Fruit fly (Drosophila melanogaster): ENCODE results near the gene Sugb.
A peak's percentile ranks its signal among the peaks of the same experiment; 100 is the strongest.

The Sugb gene

dm6 chr3L:11711059-11711628 lies 27.4 kb downstream of the Sugb start, which contains the start of gene crim:
TSS of gene crim (minus strand) at chr3L:11711386.
- TF ChIP-seq Dll (optimal IDR thresholded peaks at IDR 0.05) (no peak), usp (GFP tag; optimal IDR thresholded peaks at IDR 0.05) (no peak), psq (optimal IDR thresholded peaks at IDR 0.05) (no peak), EcR (GFP tag; optimal IDR thresholded peaks at IDR 0.05) (no peak), CG8478 (optimal IDR thresholded peaks at IDR 0.05) (no peak), pan (optimal IDR thresholded peaks at IDR 0.05) (no peak)

DNA sequence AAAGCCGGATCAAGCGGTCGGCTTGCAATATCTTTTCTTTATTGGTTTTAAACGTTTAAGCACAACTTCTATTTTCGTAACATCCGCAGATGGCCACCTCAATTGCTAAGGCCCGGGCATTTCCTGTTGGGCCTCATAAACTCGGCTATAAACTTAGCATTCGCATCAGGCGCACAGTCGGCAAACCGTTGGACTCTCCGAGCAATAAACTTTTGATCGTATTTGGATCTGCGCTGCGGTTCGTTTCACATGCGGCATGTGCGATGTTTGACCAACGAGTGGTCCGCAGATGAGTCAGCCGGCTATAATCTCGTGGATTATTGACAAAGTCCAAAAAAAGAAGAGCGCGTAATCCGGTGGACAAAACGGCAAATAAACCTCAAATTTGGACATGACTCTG lies 28.0 kb downstream of the Sugb start:
- TF ChIP-seq EcR (GFP tag; optimal IDR thresholded peaks at IDR 0.05) (no peak), Dll (optimal IDR thresholded peaks at IDR 0.05) (no peak), psq (optimal IDR thresholded peaks at IDR 0.05) (no peak), pan (optimal IDR thresholded peaks at IDR 0.05) (no peak), usp (GFP tag; optimal IDR thresholded peaks at IDR 0.05) (no peak), CG8478 (optimal IDR thresholded peaks at IDR 0.05) (no peak)

DNA sequence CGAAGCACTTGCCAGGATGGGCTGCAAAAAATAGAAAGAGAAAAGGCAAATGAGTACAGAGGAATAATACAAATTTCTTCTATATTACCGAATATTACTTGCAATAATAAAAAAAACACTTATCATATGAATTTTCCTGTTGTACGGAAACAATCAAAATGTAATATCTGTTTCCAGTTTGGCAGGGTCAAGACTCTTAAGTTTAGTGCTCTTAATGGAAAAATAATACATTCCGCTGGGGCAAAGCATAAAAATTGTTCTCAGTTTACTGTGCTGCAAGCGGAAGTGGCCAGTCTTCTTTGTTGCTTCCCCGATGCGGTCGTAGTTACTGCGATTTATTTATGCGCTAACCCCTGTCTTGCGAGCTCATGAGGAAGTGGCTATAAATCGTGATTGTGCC lies 29.1 kb downstream of the Sugb start:
- TF ChIP-seq pan (optimal IDR thresholded peaks at IDR 0.05) = no peak
- TF ChIP-seq CG8478 (optimal IDR thresholded peaks at IDR 0.05) = no peak
- TF ChIP-seq Dll (optimal IDR thresholded peaks at IDR 0.05) = no peak
- TF ChIP-seq EcR (GFP tag; optimal IDR thresholded peaks at IDR 0.05) = no peak
- no peak for TF ChIP-seq usp (GFP tag; optimal IDR thresholded peaks at IDR 0.05)
- TF ChIP-seq psq (optimal IDR thresholded peaks at IDR 0.05) = no peak

- TF ChIP-seq Dll (optimal IDR thresholded peaks at IDR 0.05) = peak; percentile 15
- TF ChIP-seq CG8478 (optimal IDR thresholded peaks at IDR 0.05) = no peak
These were observed 31.4 kb downstream of the Sugb start, which contains the start of gene CG14132 for dm6 chr3L:11715187-11715586. TSS of gene CG14132 (minus strand) at chr3L:11715285.

DNA sequence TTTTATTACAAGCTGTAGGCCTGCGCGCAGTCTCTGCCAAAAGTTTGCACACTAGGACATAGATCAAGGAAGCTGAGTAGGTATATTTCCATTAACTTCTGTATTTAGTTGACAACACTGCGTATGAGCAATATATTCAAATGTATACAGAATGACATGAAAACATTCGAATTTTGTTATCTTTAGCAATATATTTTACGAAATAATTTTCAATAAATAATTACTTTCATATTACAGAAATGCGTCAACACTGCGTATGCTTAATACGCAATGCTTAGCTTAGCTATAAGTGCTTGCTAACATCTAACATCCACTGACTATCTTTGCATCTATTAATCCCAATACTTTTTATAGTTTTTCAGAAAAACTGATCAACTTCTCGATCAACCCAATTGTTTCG lies 32.6 kb downstream of the Sugb start:
- TF ChIP-seq Dll (optimal IDR thresholded peaks at IDR 0.05) (no peak), CG8478 (optimal IDR thresholded peaks at IDR 0.05) (no peak), pan (optimal IDR thresholded peaks at IDR 0.05) (no peak), usp (GFP tag; optimal IDR thresholded peaks at IDR 0.05) (no peak), psq (optimal IDR thresholded peaks at IDR 0.05) (no peak), EcR (GFP tag; optimal IDR thresholded peaks at IDR 0.05) (no peak)

dm6 chr3L:11716899-11717298 lies 33.1 kb downstream of the Sugb start:
- no peak for TF ChIP-seq CG8478 (optimal IDR thresholded peaks at IDR 0.05)
- TF ChIP-seq pan (optimal IDR thresholded peaks at IDR 0.05) = no peak
- TF ChIP-seq usp (GFP tag; optimal IDR thresholded peaks at IDR 0.05) = no peak
- no peak for TF ChIP-seq Dll (optimal IDR thresholded peaks at IDR 0.05)
- TF ChIP-seq psq (optimal IDR thresholded peaks at IDR 0.05) = no peak
- no peak for TF ChIP-seq EcR (GFP tag; optimal IDR thresholded peaks at IDR 0.05)

dm6 chr3L:11717300-11717699 lies 33.5 kb downstream of the Sugb start:
- TF ChIP-seq CG8478 (optimal IDR thresholded peaks at IDR 0.05) (no peak), Dll (optimal IDR thresholded peaks at IDR 0.05) (no peak), pan (optimal IDR thresholded peaks at IDR 0.05) (no peak), EcR (GFP tag; optimal IDR thresholded peaks at IDR 0.05) (no peak), usp (GFP tag; optimal IDR thresholded peaks at IDR 0.05) (no peak), psq (optimal IDR thresholded peaks at IDR 0.05) (no peak)

DNA sequence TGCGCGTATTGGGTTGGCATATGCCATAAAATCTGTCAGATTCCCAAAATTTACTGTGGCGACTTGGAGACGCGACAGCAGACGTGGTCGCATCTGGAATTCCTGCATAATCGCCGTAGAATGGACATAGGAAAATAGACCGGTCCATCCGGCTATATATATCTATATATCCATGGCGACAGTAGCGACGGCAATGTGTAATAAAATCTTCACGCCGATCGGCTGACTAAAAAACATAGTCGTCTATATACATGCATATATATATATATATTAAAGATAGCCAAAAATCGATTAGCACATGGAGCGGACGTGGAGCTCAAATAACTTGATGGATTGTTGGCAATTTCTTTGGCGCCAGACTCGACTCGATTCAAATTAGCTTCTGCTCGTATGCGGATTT lies 34.2 kb downstream of the Sugb start:
- no peak for TF ChIP-seq EcR (GFP tag; optimal IDR thresholded peaks at IDR 0.05)
- no peak for TF ChIP-seq psq (optimal IDR thresholded peaks at IDR 0.05)
- no peak for TF ChIP-seq Dll (optimal IDR thresholded peaks at IDR 0.05)
- no peak for TF ChIP-seq pan (optimal IDR thresholded peaks at IDR 0.05)
- TF ChIP-seq usp (GFP tag; optimal IDR thresholded peaks at IDR 0.05) = no peak
- no peak for TF ChIP-seq CG8478 (optimal IDR thresholded peaks at IDR 0.05)

- TF ChIP-seq pan (optimal IDR thresholded peaks at IDR 0.05) = no peak
- TF ChIP-seq EcR (GFP tag; optimal IDR thresholded peaks at IDR 0.05) = no peak
- TF ChIP-seq psq (optimal IDR thresholded peaks at IDR 0.05) = no peak
- no peak for TF ChIP-seq CG8478 (optimal IDR thresholded peaks at IDR 0.05)
- no peak for TF ChIP-seq usp (GFP tag; optimal IDR thresholded peaks at IDR 0.05)
These were observed 37.0 kb downstream of the Sugb start, which contains the start of gene Bmcp for dm6 chr3L:11720780-11721179. TSS of gene Bmcp (plus strand) at chr3L:11720934.

DNA sequence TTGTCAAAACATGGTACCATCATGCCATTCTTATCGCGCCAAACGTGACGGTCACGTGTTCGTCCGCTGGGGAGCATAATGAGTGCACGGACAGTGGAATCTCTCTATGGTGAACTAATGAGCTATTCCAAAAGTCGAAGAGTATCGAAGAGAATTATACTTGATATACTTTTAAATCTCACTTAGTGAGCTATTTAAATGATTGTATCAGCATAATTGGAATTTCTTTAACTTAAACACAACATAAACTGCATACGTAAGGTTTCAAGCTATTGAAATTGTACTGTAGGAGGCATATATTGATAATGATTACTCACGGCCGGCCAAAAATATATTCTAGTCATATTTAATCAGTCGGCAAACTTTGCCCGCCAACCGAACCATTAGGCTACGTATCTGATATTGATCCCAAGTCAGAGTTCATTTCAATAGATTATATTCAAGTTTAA lies 37.7 kb downstream of the Sugb start:
- TF ChIP-seq pan (optimal IDR thresholded peaks at IDR 0.05) = no peak

dm6 chr3L:11728147-11728546 lies 44.4 kb downstream of the Sugb start, which contains the start of gene sunn:
TSS of gene sunn (plus strand) at chr3L:11728348.
- TF ChIP-seq CG8478 (optimal IDR thresholded peaks at IDR 0.05) (no peak), EcR (GFP tag; optimal IDR thresholded peaks at IDR 0.05) (no peak), psq (optimal IDR thresholded peaks at IDR 0.05) (no peak), Dll (optimal IDR thresholded peaks at IDR 0.05) (no peak), pan (optimal IDR thresholded peaks at IDR 0.05) (no peak), usp (GFP tag; optimal IDR thresholded peaks at IDR 0.05) (no peak)

DNA sequence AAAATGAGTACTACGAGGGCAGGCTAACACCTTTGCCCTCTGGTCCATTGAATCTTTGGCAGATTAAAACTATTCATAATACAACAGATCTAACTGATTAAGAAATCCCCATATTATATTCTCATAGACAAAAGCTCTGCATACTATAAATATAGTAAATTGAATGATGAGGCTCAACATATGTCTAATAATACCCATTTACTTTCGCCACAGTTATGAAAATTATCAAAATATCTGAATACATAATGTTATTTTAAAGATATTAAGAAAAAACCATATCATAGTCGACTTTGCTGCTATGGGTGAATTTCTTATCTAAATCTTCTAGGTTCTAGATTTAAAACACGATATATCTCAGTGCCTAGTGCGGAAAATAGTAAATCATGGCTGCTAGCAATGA lies 48.1 kb downstream of the Sugb start, which contains the start of gene CG32087:
TSS of gene CG32087 (plus strand) at position 301 of the 400 bp plus-strand sequence.
- TF ChIP-seq CG8478 (optimal IDR thresholded peaks at IDR 0.05) (no peak), pan (optimal IDR thresholded peaks at IDR 0.05) (no peak), EcR (GFP tag; optimal IDR thresholded peaks at IDR 0.05) (no peak), psq (optimal IDR thresholded peaks at IDR 0.05) (no peak), Dll (optimal IDR thresholded peaks at IDR 0.05) (no peak), usp (GFP tag; optimal IDR thresholded peaks at IDR 0.05) (no peak)
